Worm (Caenorhabditis elegans) whole organism, L3 larva: ENCODE measurements around the gene srj-55.

Source experiments
- nhr-11 ChIP-seq: fragments of 150-350 bp; optimal IDR thresholded peaks from 2 replicates; lab custom pipeline; 2014; ENCODE audit warnings: missing biosample characterization, missing genetic modification characterization
- nhr-237 ChIP-seq: fragments of 150-350 bp; optimal IDR thresholded peaks from 2 replicates; lab custom pipeline; 2014; ENCODE audit warnings: missing biosample characterization, missing genetic modification characterization
- pha-4 ChIP-seq: fragments of 150-350 bp; optimal IDR thresholded peaks from 2 replicates; lab custom pipeline; 2014; ENCODE audit warnings: missing biosample characterization, missing genetic modification reagents, missing genetic modification characterization

DNA sequence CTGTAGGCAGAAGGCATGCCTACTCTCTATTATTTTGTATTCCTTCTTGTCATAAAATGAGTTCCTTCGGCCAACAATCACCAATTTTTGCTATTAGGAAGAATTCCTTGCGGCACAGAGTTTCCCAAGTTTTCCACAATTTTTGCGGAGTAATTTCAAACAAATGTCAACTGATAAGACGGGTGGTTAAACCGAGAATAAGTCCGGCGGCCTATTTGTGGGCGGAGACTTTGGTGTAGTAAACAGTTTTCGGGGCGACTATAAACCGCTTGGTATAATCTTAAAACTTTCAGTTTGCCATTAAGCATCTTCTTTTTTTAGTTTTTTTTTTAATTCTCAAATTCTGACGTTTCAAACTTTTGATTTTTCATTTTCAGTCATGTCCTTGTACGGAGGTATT, 23.3 kb upstream of the srj-55 start, which contains the start of gene ifc-1:
- TF ChIP-seq nhr-237 (tag; lab: Kevin White, UChicago) (no peak), pha-4 (no peak), nhr-11 (tag; lab: Kevin White, UChicago) (no peak)
